Worm (Caenorhabditis elegans): ENCODE measurements around the gene snu-23.

snu-23 gene

ce11 chrIII:7812208-7812880 lies 42.4 kb upstream of the snu-23 start:
- TF ChIP-seq lsy-2 (tag; optimal IDR thresholded peaks at IDR 0.05), result peak; percentile 65
- TF ChIP-seq sem-2 (GFP tag; optimal IDR thresholded peaks at IDR 0.05), result no peak
- TF ChIP-seq nhr-2 (tag; optimal IDR thresholded peaks at IDR 0.05), result no peak
- no peak for TF ChIP-seq mep-1 (tag; optimal IDR thresholded peaks at IDR 0.05)

DNA sequence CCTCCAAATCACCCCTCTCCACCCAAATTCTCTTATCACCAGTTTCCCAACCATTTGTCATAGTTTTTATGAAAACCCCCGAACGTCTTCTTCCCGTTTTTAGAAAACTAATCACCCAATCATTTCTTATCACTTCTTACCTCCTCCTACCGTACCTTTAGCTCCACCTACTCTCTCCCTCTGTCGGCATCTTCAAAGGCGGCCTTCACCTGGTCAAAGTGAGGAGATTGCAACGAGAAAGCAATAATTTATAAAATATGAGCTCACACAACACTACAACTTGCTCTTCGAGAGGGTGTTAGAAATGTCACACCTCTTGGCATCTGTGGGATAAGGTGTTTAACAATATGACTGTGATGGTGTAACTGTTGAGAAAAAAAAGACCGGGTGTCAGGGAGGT lies 39.1 kb upstream of the snu-23 start:
- TF ChIP-seq sptf-1 (tag; optimal IDR thresholded peaks at IDR 0.05) (no peak), lin-13 (tag; optimal IDR thresholded peaks at IDR 0.05) (no peak), drap-1 (GFP tag; optimal IDR thresholded peaks at IDR 0.05) (no peak), blmp-1 (tag; optimal IDR thresholded peaks at IDR 0.05) (no peak), nhr-2 (tag; optimal IDR thresholded peaks at IDR 0.05) (no peak), hlh-1 (tag; optimal IDR thresholded peaks at IDR 0.05) (no peak), lsy-2 (tag; optimal IDR thresholded peaks at IDR 0.05) (no peak), unc-62 (GFP tag; optimal IDR thresholded peaks at IDR 0.05) (no peak), elt-3 (tag; optimal IDR thresholded peaks at IDR 0.05) (no peak), tbx-8 (GFP tag; optimal IDR thresholded peaks at IDR 0.05) (no peak), ces-1 (GFP tag; optimal IDR thresholded peaks at IDR 0.05) (no peak), unc-39 (tag; optimal IDR thresholded peaks at IDR 0.05) (no peak), M03D4.4 (tag; optimal IDR thresholded peaks at IDR 0.05) (no peak), elt-1 (tag; optimal IDR thresholded peaks at IDR 0.05; ENCODE audit: borderline replicate concordance, insufficient read depth) (no peak), ceh-39 (tag; optimal IDR thresholded peaks at IDR 0.05) (no peak), mep-1 (tag; optimal IDR thresholded peaks at IDR 0.05) (no peak), pha-4 (tag; optimal IDR thresholded peaks at IDR 0.05) (no peak)

DNA sequence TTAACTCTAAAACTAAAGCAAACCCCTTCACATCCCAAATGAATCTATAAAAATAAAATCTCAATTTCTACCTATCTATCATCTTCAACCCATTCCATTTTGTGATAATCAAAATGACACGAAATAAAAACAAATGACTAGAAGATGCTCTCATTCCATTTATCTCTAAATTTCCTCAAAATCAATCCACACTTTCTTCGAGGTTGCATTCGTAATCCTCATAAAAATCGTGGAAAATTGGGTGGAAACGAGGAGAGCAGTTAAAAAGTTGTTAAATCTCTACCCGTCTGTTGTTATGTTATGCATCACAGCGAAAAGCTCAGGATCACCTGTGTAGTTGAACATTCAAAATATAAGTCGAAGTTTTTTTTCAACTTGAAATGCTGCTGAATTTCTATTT lies 37.0 kb upstream of the snu-23 start:
- TF ChIP-seq unc-120 (tag; optimal IDR thresholded peaks at IDR 0.05; ENCODE audit: poor library complexity, severe bottlenecking) (no peak), ceh-43 (GFP tag; optimal IDR thresholded peaks at IDR 0.05) (no peak), cnd-1 (tag; optimal IDR thresholded peaks at IDR 0.05) (no peak), ceh-83 (GFP tag; optimal IDR thresholded peaks at IDR 0.05) (no peak), sem-2 (GFP tag; optimal IDR thresholded peaks at IDR 0.05) (no peak), nhr-2 (tag; optimal IDR thresholded peaks at IDR 0.05) (no peak), flh-1 (GFP tag; optimal IDR thresholded peaks at IDR 0.05) (no peak), ces-1 (GFP tag; optimal IDR thresholded peaks at IDR 0.05) (no peak), blmp-1 (tag; optimal IDR thresholded peaks at IDR 0.05) (no peak), nhr-12 (tag; optimal IDR thresholded peaks at IDR 0.05) (no peak), mab-5 (tag; optimal IDR thresholded peaks at IDR 0.05) (no peak), unc-62 (GFP tag; optimal IDR thresholded peaks at IDR 0.05) (no peak), nhr-76 (tag; optimal IDR thresholded peaks at IDR 0.05) (no peak), bed-3 (GFP tag; optimal IDR thresholded peaks at IDR 0.05) (no peak)

DNA sequence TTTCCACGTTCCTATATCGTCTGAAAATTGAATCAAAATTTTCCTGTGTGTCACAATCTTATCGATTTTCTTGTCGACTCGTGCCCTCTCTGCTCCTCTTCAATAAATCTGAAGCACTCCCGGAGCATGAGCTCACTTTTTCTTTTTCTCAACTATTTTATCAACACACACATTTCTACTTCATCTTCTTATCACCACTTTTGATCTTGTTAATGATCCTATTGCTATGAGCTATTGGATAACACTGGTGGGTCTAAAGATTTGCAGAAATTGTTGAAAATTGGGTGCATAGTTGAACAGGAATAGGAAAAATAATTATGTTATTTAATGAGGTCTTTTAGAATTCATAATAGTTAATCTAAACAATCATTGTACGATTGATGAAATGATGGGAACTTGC lies 35.3 kb upstream of the snu-23 start:
- TF ChIP-seq ztf-11 (tag; optimal IDR thresholded peaks at IDR 0.05) (no peak), hlh-1 (tag; optimal IDR thresholded peaks at IDR 0.05) (no peak), unc-120 (tag; optimal IDR thresholded peaks at IDR 0.05; ENCODE audit: poor library complexity, severe bottlenecking) (no peak)

- no peak for TF ChIP-seq ztf-11 (tag; optimal IDR thresholded peaks at IDR 0.05)
- TF ChIP-seq ces-1 (GFP tag; optimal IDR thresholded peaks at IDR 0.05), result no peak
- no peak for TF ChIP-seq ham-2 (GFP tag; optimal IDR thresholded peaks at IDR 0.05)
- TF ChIP-seq mep-1 (tag; optimal IDR thresholded peaks at IDR 0.05), result no peak
- TF ChIP-seq unc-62 (GFP tag; optimal IDR thresholded peaks at IDR 0.05), result no peak
- no peak for TF ChIP-seq sem-2 (GFP tag; optimal IDR thresholded peaks at IDR 0.05)
- no peak for TF ChIP-seq elt-1 (tag; optimal IDR thresholded peaks at IDR 0.05; ENCODE audit: borderline replicate concordance, insufficient read depth)
- no peak for TF ChIP-seq bed-3 (GFP tag; optimal IDR thresholded peaks at IDR 0.05)
- TF ChIP-seq ceh-39 (tag; optimal IDR thresholded peaks at IDR 0.05), result no peak
- TF ChIP-seq hlh-1 (tag; optimal IDR thresholded peaks at IDR 0.05), result no peak
- TF ChIP-seq sptf-1 (tag; optimal IDR thresholded peaks at IDR 0.05), result no peak
- TF ChIP-seq lsy-2 (tag; optimal IDR thresholded peaks at IDR 0.05), result no peak
These were observed 25.4 kb upstream of the snu-23 start, which contains the start of gene cyk-7 for ce11 chrIII:7795311-7795710. Gene cyk-7 (minus strand): TSS chrIII:7795409.

DNA sequence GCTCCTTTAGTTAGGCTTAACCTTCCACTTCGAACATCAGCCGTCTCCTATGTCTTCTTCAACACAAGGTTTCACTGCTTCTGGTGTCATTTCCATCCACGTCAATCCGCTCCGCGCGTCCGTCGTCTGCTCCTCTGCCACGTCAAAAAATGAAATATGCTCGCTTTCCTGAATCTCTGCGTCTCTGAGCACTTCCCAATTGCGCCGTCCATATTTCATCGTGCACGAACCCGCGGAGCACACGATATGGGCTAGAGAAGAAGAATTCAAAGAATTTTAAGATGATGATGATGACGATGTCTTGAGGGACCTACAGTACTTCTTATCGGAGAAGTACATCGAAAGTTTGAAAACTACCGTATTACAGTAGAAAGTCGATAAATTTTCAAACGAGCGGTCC lies 23.1 kb upstream of the snu-23 start:
- no peak for TF ChIP-seq ztf-11 (tag; optimal IDR thresholded peaks at IDR 0.05)
- no peak for TF ChIP-seq mls-2 (tag; optimal IDR thresholded peaks at IDR 0.05)
- no peak for TF ChIP-seq unc-62 (GFP tag; optimal IDR thresholded peaks at IDR 0.05)
- no peak for TF ChIP-seq snpc-4 (tag; optimal IDR thresholded peaks at IDR 0.05)
- TF ChIP-seq tbx-8 (GFP tag; optimal IDR thresholded peaks at IDR 0.05), result no peak
- TF ChIP-seq mep-1 (tag; optimal IDR thresholded peaks at IDR 0.05), result no peak
- no peak for TF ChIP-seq zip-8 (tag; optimal IDR thresholded peaks at IDR 0.05)
- TF ChIP-seq flh-1 (GFP tag; optimal IDR thresholded peaks at IDR 0.05), result no peak
- no peak for TF ChIP-seq ham-2 (GFP tag; optimal IDR thresholded peaks at IDR 0.05)
- TF ChIP-seq pha-4 (tag; optimal IDR thresholded peaks at IDR 0.05), result no peak
- no peak for TF ChIP-seq unc-120 (tag; optimal IDR thresholded peaks at IDR 0.05; ENCODE audit: poor library complexity, severe bottlenecking)
- no peak for TF ChIP-seq lsy-2 (tag; optimal IDR thresholded peaks at IDR 0.05)
- TF ChIP-seq elt-1 (tag; optimal IDR thresholded peaks at IDR 0.05; ENCODE audit: borderline replicate concordance, insufficient read depth), result no peak
- no peak for TF ChIP-seq ceh-39 (tag; optimal IDR thresholded peaks at IDR 0.05)
- no peak for TF ChIP-seq hlh-1 (tag; optimal IDR thresholded peaks at IDR 0.05)
- no peak for TF ChIP-seq M03D4.4 (tag; optimal IDR thresholded peaks at IDR 0.05)
- no peak for TF ChIP-seq mab-5 (tag; optimal IDR thresholded peaks at IDR 0.05)
